Fruit fly (Drosophila melanogaster) whole organism, embryonic: ENCODE results near the gene Ythdf.
A peak's percentile ranks its signal among the peaks of the same experiment; 100 is the strongest.

Experiments used
- ATbp ChIP-seq: fragments of 200-800 bp; sonication (Bioruptor generic); optimal IDR thresholded peaks from 2 replicates; lab custom pipeline; 2017; ENCODE audit warnings: missing biosample characterization, mild to moderate bottlenecking, missing genetic modification characterization, missing genetic modification reagents
- Blimp-1 ChIP-seq: fragments of 200-800 bp; sonication (Bioruptor generic); optimal IDR thresholded peaks from 3 replicates; lab custom pipeline; 2018; ENCODE audit warnings: missing biosample characterization, missing genetic modification characterization, mild to moderate bottlenecking, moderate library complexity, missing genetic modification reagents
- C15 ChIP-seq: fragments of 200-800 bp; sonication (Bioruptor generic); IDR thresholded peaks from 3 replicates; pipeline ENCODE4 v1.3.6; 2022; ENCODE audit warnings: missing biosample characterization, missing genetic modification characterization
- CG11560 ChIP-seq: fragments of 200-800 bp; sonication (Bioruptor generic); IDR thresholded peaks from 3 replicates; pipeline ENCODE4 v1.3.6; 2022; ENCODE audit warnings: missing biosample characterization, missing genetic modification characterization
- CG12219 ChIP-seq: fragments of 200-800 bp; sonication (Bioruptor generic); optimal IDR thresholded peaks from 3 replicates; lab custom pipeline; 2018; ENCODE audit warnings: missing biosample characterization, mild to moderate bottlenecking, missing genetic modification characterization
- CG12236 ChIP-seq: fragments of 200-800 bp; sonication (Bioruptor generic); optimal IDR thresholded peaks from 2 replicates; lab custom pipeline; 2016; ENCODE audit warnings: missing biosample characterization, missing genetic modification characterization
- CG12659 ChIP-seq: fragments of 200-800 bp; sonication (Bioruptor generic); optimal IDR thresholded peaks from 3 replicates; lab custom pipeline; 2017; ENCODE audit warnings: mild to moderate bottlenecking, missing biosample characterization, missing genetic modification reagents, missing genetic modification characterization
- CG15514 ChIP-seq: fragments of 200-800 bp; sonication (Bioruptor generic); optimal IDR thresholded peaks from 3 replicates; lab custom pipeline; 2017; ENCODE audit warnings: missing biosample characterization, missing genetic modification characterization, mild to moderate bottlenecking, moderate library complexity, missing genetic modification reagents
- CG1602 ChIP-seq: fragments of 200-800 bp; sonication (Bioruptor generic); optimal IDR thresholded peaks from 3 replicates; lab custom pipeline; 2016; ENCODE audit warnings: missing biosample characterization, missing genetic modification characterization
- CG16813 ChIP-seq: fragments of 200-800 bp; sonication (Bioruptor generic); IDR thresholded peaks from 3 replicates; pipeline ENCODE4 v1.3.6; 2022; ENCODE audit warnings: missing biosample characterization, missing genetic modification characterization; ENCODE audit not compliant: partially characterized antibody
- CG16815 ChIP-seq: fragments of 200-800 bp; sonication (Bioruptor generic); optimal IDR thresholded peaks from 3 replicates; lab custom pipeline; 2017; ENCODE audit warnings: missing biosample characterization, mild to moderate bottlenecking, missing genetic modification characterization
- CG18599 ChIP-seq: fragments of 200-800 bp; sonication (Bioruptor generic); optimal IDR thresholded peaks from 3 replicates; lab custom pipeline; 2017; ENCODE audit warnings: missing biosample characterization, missing genetic modification characterization, mild to moderate bottlenecking, moderate library complexity, missing genetic modification reagents
- CG30431 ChIP-seq: fragments of 200-800 bp; sonication (Bioruptor generic); optimal IDR thresholded peaks from 2 replicates; lab custom pipeline; 2017; ENCODE audit warnings: missing biosample characterization, missing genetic modification characterization
- CG3407 ChIP-seq: fragments of 200-800 bp; sonication (Bioruptor generic); optimal IDR thresholded peaks from 2 replicates; lab custom pipeline; 2018; ENCODE audit warnings: missing biosample characterization, mild to moderate bottlenecking, missing genetic modification characterization
- CG42726 ChIP-seq: fragments of 200-800 bp; sonication (Bioruptor generic); IDR thresholded peaks from 2 replicates; pipeline ENCODE4 v1.3.6; 2022; ENCODE audit warnings: missing biosample characterization, missing genetic modification characterization; ENCODE audit not compliant: partially characterized antibody
- CG4360 ChIP-seq: fragments of 200-800 bp; sonication (Bioruptor generic); IDR thresholded peaks from 2 replicates; pipeline ENCODE4 v1.3.6; 2022; ENCODE audit warnings: missing biosample characterization, missing genetic modification characterization
- CG4424 ChIP-seq: fragments of 200-800 bp; sonication (Bioruptor generic); optimal IDR thresholded peaks from 3 replicates; lab custom pipeline; 2016; ENCODE audit warnings: missing biosample characterization, missing genetic modification characterization
- CG7928 ChIP-seq: fragments of 200-800 bp; sonication (Bioruptor generic); optimal IDR thresholded peaks from 2 replicates; lab custom pipeline; 2017; ENCODE audit warnings: missing biosample characterization, mild to moderate bottlenecking, missing genetic modification characterization
- CG7963 ChIP-seq: fragments of 200-800 bp; sonication (Bioruptor generic); IDR thresholded peaks from 3 replicates; pipeline ENCODE4 v1.3.6; 2022; ENCODE audit warnings: missing biosample characterization, missing genetic modification characterization; ENCODE audit not compliant: partially characterized antibody
- CG8388 ChIP-seq: fragments of 200-800 bp; sonication (Bioruptor generic); optimal IDR thresholded peaks from 2 replicates; lab custom pipeline; 2019; ENCODE audit warnings: missing biosample characterization, mild to moderate bottlenecking, missing genetic modification characterization, moderate library complexity
- CG9609 ChIP-seq: fragments of 200-800 bp; sonication (Bioruptor generic); optimal IDR thresholded peaks from 3 replicates; lab custom pipeline; 2016; ENCODE audit warnings: missing biosample characterization, missing genetic modification characterization
- CTCF ChIP-seq: fragments of 200-800 bp; sonication (Bioruptor generic); optimal IDR thresholded peaks from 2 replicates; lab custom pipeline; 2017; ENCODE audit warnings: missing biosample characterization, mild to moderate bottlenecking, missing genetic modification characterization, moderate library complexity
- Dip3 ChIP-seq: fragments of 200-800 bp; sonication (Bioruptor generic); optimal IDR thresholded peaks from 3 replicates; lab custom pipeline; 2016; ENCODE audit warnings: missing biosample characterization, missing genetic modification characterization
- Drgx ChIP-seq: fragments of 200-800 bp; sonication (Bioruptor generic); IDR thresholded peaks from 2 replicates; pipeline ENCODE4 v1.3.6; 2022; ENCODE audit warnings: missing biosample characterization, missing genetic modification characterization
- Ets65A ChIP-seq: fragments of 200-800 bp; sonication (Bioruptor generic); peaks from one replicate; lab custom pipeline; 2016; ENCODE audit warnings: missing biosample characterization, missing genetic modification characterization
- Fer1 ChIP-seq: fragments of 200-800 bp; sonication (Bioruptor generic); optimal IDR thresholded peaks from 2 replicates; lab custom pipeline; 2017; ENCODE audit warnings: missing biosample characterization, mild to moderate bottlenecking, missing genetic modification characterization
- Fer2 ChIP-seq: fragments of 200-800 bp; sonication (Bioruptor generic); optimal IDR thresholded peaks from 2 replicates; lab custom pipeline; 2018; ENCODE audit warnings: missing biosample characterization, mild to moderate bottlenecking, missing genetic modification characterization, moderate library complexity
- Fer3 ChIP-seq: fragments of 200-800 bp; sonication (Bioruptor generic); optimal IDR thresholded peaks from 2 replicates; lab custom pipeline; 2018; ENCODE audit warnings: missing biosample characterization, mild to moderate bottlenecking, missing genetic modification characterization, moderate library complexity
- Lpt ChIP-seq: fragments of >200 bp; optimal IDR thresholded peaks from 2 replicates; lab custom pipeline; 2018; ENCODE audit warnings: missing biosample characterization, missing genetic modification characterization
- NC2α ChIP-seq: fragments of 200-800 bp; sonication (Bioruptor generic); optimal IDR thresholded peaks from 2 replicates; lab custom pipeline; 2016; ENCODE audit warnings: missing biosample characterization, missing genetic modification characterization
- PHDP ChIP-seq: fragments of 200-800 bp; sonication (Bioruptor generic); optimal IDR thresholded peaks from 3 replicates; lab custom pipeline; 2018; ENCODE audit warnings: missing biosample characterization, mild to moderate bottlenecking, missing genetic modification characterization, moderate library complexity
- Ssrp ChIP-seq: fragments of 200-800 bp; sonication (Bioruptor generic); optimal IDR thresholded peaks from 2 replicates; lab custom pipeline; 2018; ENCODE audit warnings: missing biosample characterization, mild to moderate bottlenecking, missing genetic modification characterization, moderate library complexity
- Vsx1 ChIP-seq: fragments of 200-800 bp; sonication (Bioruptor generic); optimal IDR thresholded peaks from 2 replicates; lab custom pipeline; 2017; ENCODE audit warnings: missing biosample characterization, mild to moderate bottlenecking, missing genetic modification characterization, missing genetic modification reagents
- YL-1 ChIP-seq: fragments of 200-800 bp; sonication (Bioruptor generic); optimal IDR thresholded peaks from 3 replicates; lab custom pipeline; 2017; ENCODE audit warnings: missing biosample characterization, mild to moderate bottlenecking, missing genetic modification characterization
- bab2 ChIP-seq: fragments of 200-800 bp; sonication (Bioruptor generic); optimal IDR thresholded peaks from 2 replicates; lab custom pipeline; 2016; ENCODE audit warnings: missing biosample characterization, missing genetic modification characterization
- br ChIP-seq: fragments of >200 bp; optimal IDR thresholded peaks from 2 replicates; lab custom pipeline; 2017
- btn ChIP-seq: fragments of 200-800 bp; sonication (Bioruptor generic); optimal IDR thresholded peaks from 2 replicates; lab custom pipeline; 2016; ENCODE audit warnings: missing biosample characterization, missing genetic modification characterization
- cato ChIP-seq: fragments of 200-800 bp; sonication (Bioruptor generic); optimal IDR thresholded peaks from 2 replicates; lab custom pipeline; 2016; ENCODE audit warnings: missing biosample characterization, missing genetic modification characterization, borderline replicate concordance
- chinmo ChIP-seq: fragments of 200-800 bp; sonication (Bioruptor generic); IDR thresholded peaks from 4 replicates; pipeline ENCODE4 v1.3.6; 2022; ENCODE audit warnings: missing biosample characterization, missing genetic modification characterization; ENCODE audit not compliant: partially characterized antibody
- crol ChIP-seq: fragments of 200-800 bp; sonication (Bioruptor generic); IDR thresholded peaks from 2 replicates; pipeline ENCODE4 v1.3.6; 2022; ENCODE audit warnings: missing biosample characterization, missing genetic modification characterization
- dimm ChIP-seq: fragments of 200-800 bp; sonication (Bioruptor generic); IDR thresholded peaks from 2 replicates; pipeline ENCODE4 v1.3.6; 2022; ENCODE audit warnings: missing biosample characterization, missing genetic modification characterization
- dm ChIP-seq: fragments of 200-800 bp; sonication (Bioruptor generic); optimal IDR thresholded peaks from 3 replicates; lab custom pipeline; 2016; ENCODE audit warnings: missing biosample characterization, missing genetic modification characterization
- gsb ChIP-seq: fragments of 200-800 bp; sonication (Bioruptor generic); IDR thresholded peaks from 2 replicates; pipeline ENCODE4 v1.3.6; 2022; ENCODE audit warnings: missing biosample characterization, missing genetic modification characterization
- hb ChIP-seq: fragments of 200-800 bp; sonication (Bioruptor generic); IDR thresholded peaks from 3 replicates; pipeline ENCODE4 v1.3.6; 2022; ENCODE audit warnings: missing biosample characterization, missing genetic modification characterization; ENCODE audit not compliant: partially characterized antibody
- her ChIP-seq: fragments of 200-800 bp; sonication (Bioruptor generic); optimal IDR thresholded peaks from 2 replicates; lab custom pipeline; 2016; ENCODE audit warnings: missing biosample characterization, missing genetic modification characterization
- pan ChIP-seq, 4 experiments: fragments of >200 bp in 3 of 4; fragments of 200-800 bp in 1 of 4; sonication (Bioruptor generic) in 1 of 4; optimal IDR thresholded peaks in 3 of 4; IDR thresholded peaks in 1 of 4; 2 replicates each; pipeline versions ENCODE4 v1.3.6 to Lab custom; 2017 to 2022; ENCODE audit warnings: missing biosample characterization in 2 of 4, missing genetic modification characterization in 2 of 4, mixed read lengths in 1 of 4
- slbo ChIP-seq: fragments of 200-800 bp; sonication (Bioruptor generic); IDR thresholded peaks from 2 replicates; pipeline ENCODE4 v1.3.6; 2022; ENCODE audit warnings: missing biosample characterization, missing genetic modification characterization
- slou ChIP-seq: fragments of 200-800 bp; sonication (Bioruptor generic); optimal IDR thresholded peaks from 3 replicates; lab custom pipeline; 2016; ENCODE audit warnings: missing biosample characterization, missing genetic modification characterization
- so ChIP-seq: fragments of 200-800 bp; sonication (Bioruptor generic); IDR thresholded peaks from 3 replicates; pipeline ENCODE4 v1.3.6; 2022; ENCODE audit warnings: missing biosample characterization, missing genetic modification characterization
- twi ChIP-seq: fragments of 200-800 bp; optimal IDR thresholded peaks from 2 replicates; lab custom pipeline; 2019; ENCODE audit warnings: missing biosample characterization, mild to moderate bottlenecking, missing genetic modification characterization, moderate library complexity
- tx ChIP-seq: fragments of 200-800 bp; sonication (Bioruptor generic); optimal IDR thresholded peaks from 2 replicates; lab custom pipeline; 2016; ENCODE audit warnings: missing biosample characterization, missing genetic modification characterization
- vvl ChIP-seq: fragments of 200-800 bp; sonication (Bioruptor generic); IDR thresholded peaks from 2 replicates; pipeline ENCODE4 v1.3.6; 2022; ENCODE audit warnings: missing biosample characterization, missing genetic modification characterization

Gene Ythdf

dm6 chr3R:25004763-25005162 is 34.3 kb downstream of the Ythdf start (continued):
- TF ChIP-seq Ets65A (GFP tag; lab: Kevin White, UChicago): peak; percentile 73
- TF ChIP-seq YL-1 (GFP tag; lab: Kevin White, UChicago): no peak
- TF ChIP-seq vvl (GFP tag; lab: Robert Waterston, UW): peak; percentile 51
- no peak for TF ChIP-seq CG4360 (GFP tag; lab: Robert Waterston, UW)
- no peak for TF ChIP-seq hb
- no peak for TF ChIP-seq pan (optimal IDR thresholded peaks at IDR 0.05; lab: Kevin White, UChicago)
- TF ChIP-seq pan (GFP tag; optimal IDR thresholded peaks at IDR 0.05 in 1 of 2, IDR thresholded peaks at IDR 0.05 in 1 of 2): peak in 1 of 2 experiments; percentile 66
- peak; percentile 65 for TF ChIP-seq Blimp-1 (GFP tag; lab: Kevin White, UChicago)
- no peak for TF ChIP-seq crol
- peak; percentile 58 for TF ChIP-seq CG4424 (GFP tag; lab: Kevin White, UChicago)
- TF ChIP-seq dm (GFP tag; lab: Kevin White, UChicago): peak; percentile 6
- TF ChIP-seq C15 (GFP tag; lab: Robert Waterston, UW): no peak
- no peak for TF ChIP-seq Vsx1 (GFP tag; lab: Kevin White, UChicago)
- TF ChIP-seq bab2 (GFP tag; lab: Kevin White, UChicago): peak; percentile 66
- peak; percentile 26 for TF ChIP-seq CG12659 (GFP tag; lab: Kevin White, UChicago)
- TF ChIP-seq CG7963 (GFP tag; lab: Robert Waterston, UW): no peak
- peak; percentile 38; the same call in 1 of the 2 replicates for TF ChIP-seq Drgx (GFP tag; lab: Robert Waterston, UW)
- peak; percentile 36 for TF ChIP-seq CG15514 (GFP tag; lab: Kevin White, UChicago)
- TF ChIP-seq CG9609 (GFP tag; lab: Kevin White, UChicago): peak; percentile 36
- peak; percentile 39 for TF ChIP-seq CG30431 (GFP tag; lab: Kevin White, UChicago)
- no peak for TF ChIP-seq Fer2
- TF ChIP-seq slou (GFP tag; lab: Kevin White, UChicago): no peak
- TF ChIP-seq cato: peak; percentile 12
- TF ChIP-seq her (GFP tag; lab: Kevin White, UChicago): no peak
- peak; percentile 20 for TF ChIP-seq tx (GFP tag; lab: Kevin White, UChicago)
- TF ChIP-seq twi (tag; lab: Kevin White, UChicago): no peak
- peak; percentile 30 for TF ChIP-seq Ssrp (tag; lab: Kevin White, UChicago)
- peak; percentile 37 for TF ChIP-seq CG1602 (GFP tag; lab: Kevin White, UChicago)
- TF ChIP-seq CG42726: no peak
- no peak for TF ChIP-seq dimm (GFP tag; lab: Robert Waterston, UW)
- TF ChIP-seq CG12219 (GFP tag; lab: Kevin White, UChicago): peak; percentile 49
- peak; percentile 43 for TF ChIP-seq Fer3 (tag; lab: Kevin White, UChicago)
- TF ChIP-seq gsb: no peak
- no peak for TF ChIP-seq br (lab: Kevin White, UChicago)
- no peak for TF ChIP-seq CG8388 (GFP tag; lab: Kevin White, UChicago)
- no peak for TF ChIP-seq Lpt (GFP tag; lab: Kevin White, UChicago)
- TF ChIP-seq ATbp (GFP tag; lab: Kevin White, UChicago): peak; percentile 17
- TF ChIP-seq so: no peak
- TF ChIP-seq CG3407 (GFP tag; lab: Kevin White, UChicago): no peak
- no peak for TF ChIP-seq btn (GFP tag; lab: Kevin White, UChicago)
- peak; percentile 68 for TF ChIP-seq slbo (GFP tag; lab: Robert Waterston, UW)
- no peak for TF ChIP-seq chinmo (GFP tag; lab: Robert Waterston, UW)
- TF ChIP-seq CG18599 (GFP tag; lab: Kevin White, UChicago): peak; percentile 43
- TF ChIP-seq CG7928 (GFP tag; lab: Kevin White, UChicago): no peak
- no peak for TF ChIP-seq Fer1 (GFP tag; lab: Kevin White, UChicago)
- TF ChIP-seq PHDP: no peak
- no peak for TF ChIP-seq NC2α (GFP tag; lab: Kevin White, UChicago)
- no peak for TF ChIP-seq CG11560 (tag; lab: Robert Waterston, UW)
- no peak for TF ChIP-seq CG16813
- TF ChIP-seq CTCF (GFP tag; lab: Kevin White, UChicago): no peak
- TF ChIP-seq CG12236: no peak
- TF ChIP-seq Dip3: no peak
- no peak for TF ChIP-seq CG16815 (GFP tag; lab: Kevin White, UChicago)
